Fruit fly (Drosophila melanogaster): ENCODE measurements around the gene Usp39.

Gene Usp39

dm6 chrX:18837046-18837445, 21.0 kb upstream of the Usp39 start (continued):
- peak; percentile 33 for TF ChIP-seq CG2678 (tag; optimal IDR thresholded peaks at IDR 0.05)
- peak; percentile 43; the same call in 1 of the 2 replicates for TF ChIP-seq CG32532 (GFP tag; IDR thresholded peaks at IDR 0.05)
- no peak for TF ChIP-seq rib (GFP tag; IDR thresholded peaks at IDR 0.05)
- no peak for TF ChIP-seq CkIIα-i1 (GFP tag; IDR thresholded peaks at IDR 0.05)
- no peak for TF ChIP-seq MESR4 (GFP tag; optimal IDR thresholded peaks at IDR 0.05)
- TF ChIP-seq tio (GFP tag; optimal IDR thresholded peaks at IDR 0.05), result peak; percentile 17
- TF ChIP-seq Dref (GFP tag; IDR thresholded peaks at IDR 0.05), result no peak
- no peak for TF ChIP-seq Lpt (GFP tag; optimal IDR thresholded peaks at IDR 0.05)
- TF ChIP-seq CG16863 (GFP tag; optimal IDR thresholded peaks at IDR 0.05), result no peak
- peak; percentile 17; the same call in 2 of the 4 replicates for TF ChIP-seq Gug (GFP tag; IDR thresholded peaks at IDR 0.05)
- TF ChIP-seq CG11723 (GFP tag; optimal IDR thresholded peaks at IDR 0.05), result peak; percentile 10
- TF ChIP-seq CG15269 (tag; optimal IDR thresholded peaks at IDR 0.05), result peak; percentile 67
- no peak for TF ChIP-seq Ets97D (GFP tag; optimal IDR thresholded peaks at IDR 0.05)
- peak; percentile 76 for TF ChIP-seq tgo (GFP tag; IDR thresholded peaks at IDR 0.05)
- peak; percentile 33; the same call in 1 of the 2 replicates for TF ChIP-seq Lim3 (GFP tag; IDR thresholded peaks at IDR 0.05)
- 0 out of 2 replicates have a peak, but pooled peaks have one; percentile 21 for TF ChIP-seq CG14667 (GFP tag; IDR thresholded peaks at IDR 0.05)
- TF ChIP-seq CG8290 (GFP tag; optimal IDR thresholded peaks at IDR 0.05), result no peak
- peak in 1 of 2 experiments; percentile 77 for TF ChIP-seq CG8290 (tag; optimal IDR thresholded peaks at IDR 0.05)
- peak; percentile 14 for TF ChIP-seq ewg (GFP tag; optimal IDR thresholded peaks at IDR 0.05)
- TF ChIP-seq bbx (GFP tag; IDR thresholded peaks at IDR 0.05; ENCODE audit: partially characterized antibody), result no peak
- TF ChIP-seq CG9215 (GFP tag; IDR thresholded peaks at IDR 0.05), result peak; percentile 45
- TF ChIP-seq sens (GFP tag), result peak; percentile 83
- no peak for TF ChIP-seq CG31388 (GFP tag; optimal IDR thresholded peaks at IDR 0.05)
- no peak for TF ChIP-seq caup (GFP tag; optimal IDR thresholded peaks at IDR 0.05; ENCODE audit: severe bottlenecking)
- TF ChIP-seq Oli (tag; optimal IDR thresholded peaks at IDR 0.05), result peak; percentile 44
- TF ChIP-seq CG1529 (GFP tag; optimal IDR thresholded peaks at IDR 0.05), result peak; percentile 21
- peak; percentile 30 for TF ChIP-seq CG17385 (GFP tag; optimal IDR thresholded peaks at IDR 0.05)
- TF ChIP-seq CG4404 (GFP tag; IDR thresholded peaks at IDR 0.05), result peak; percentile 63
- peak; percentile 33 for TF ChIP-seq CG8944 (GFP tag; optimal IDR thresholded peaks at IDR 0.05)
- no peak for TF ChIP-seq CG12942 (GFP tag; optimal IDR thresholded peaks at IDR 0.05)
- TF ChIP-seq Ptx1 (GFP tag; IDR thresholded peaks at IDR 0.05), result peak; percentile 77
- TF ChIP-seq Hr3 (GFP tag; optimal IDR thresholded peaks at IDR 0.05), result peak; percentile 43
- no peak for TF ChIP-seq hb (GFP tag; IDR thresholded peaks at IDR 0.05; ENCODE audit: partially characterized antibody)
- TF ChIP-seq Stat92E (GFP tag; optimal IDR thresholded peaks at IDR 0.05), result no peak
- peak; percentile 67 for TF ChIP-seq Sox102F (GFP tag; optimal IDR thresholded peaks at IDR 0.05)
- TF ChIP-seq shn (GFP tag; optimal IDR thresholded peaks at IDR 0.05), result peak; percentile 37
- peak; percentile 35; the same call in 1 of the 2 replicates for TF ChIP-seq sob (GFP tag; IDR thresholded peaks at IDR 0.05)
- no peak for TF ChIP-seq Scr (GFP tag; IDR thresholded peaks at IDR 0.05; ENCODE audit: partially characterized antibody)
- no peak for TF ChIP-seq CrebB (tag; optimal IDR thresholded peaks at IDR 0.05)
- TF ChIP-seq nerfin-1 (tag; optimal IDR thresholded peaks at IDR 0.05), result peak; percentile 18
- TF ChIP-seq Taf1 (GFP tag; IDR thresholded peaks at IDR 0.05), result no peak
- TF ChIP-seq Spps (tag; optimal IDR thresholded peaks at IDR 0.05), result no peak
- TF ChIP-seq CG3281 (GFP tag; optimal IDR thresholded peaks at IDR 0.05), result no peak
- TF ChIP-seq CG12744 (GFP tag; optimal IDR thresholded peaks at IDR 0.05), result no peak
- TF ChIP-seq scrt (GFP tag; optimal IDR thresholded peaks at IDR 0.05), result no peak
